Fruit fly (Drosophila melanogaster) whole organism, embryonic: Measurements from ENCODE around the gene CG3587.

ENCODE experiments used
- Abd-B ChIP-seq: fragments of 200-800 bp; sonication (Bioruptor generic); optimal IDR thresholded peaks from 2 replicates; lab custom pipeline; 2018; ENCODE audit warnings: missing biosample characterization, mild to moderate bottlenecking, missing genetic modification characterization, moderate library complexity
- Ada2b ChIP-seq: fragments of 200-800 bp; sonication (Bioruptor generic); IDR thresholded peaks from 2 replicates; pipeline ENCODE4 v1.3.6; 2022; ENCODE audit warnings: missing biosample characterization, missing genetic modification characterization
- Bdp1 ChIP-seq: fragments of 200-800 bp; sonication (Bioruptor generic); optimal IDR thresholded peaks from 3 replicates; lab custom pipeline; 2016; ENCODE audit warnings: missing biosample characterization, missing genetic modification characterization
- Blimp-1 ChIP-seq: fragments of 200-800 bp; sonication (Bioruptor generic); optimal IDR thresholded peaks from 3 replicates; lab custom pipeline; 2018; ENCODE audit warnings: missing biosample characterization, missing genetic modification characterization, mild to moderate bottlenecking, moderate library complexity, missing genetic modification reagents
- BtbVII ChIP-seq: fragments of 200-800 bp; sonication (Bioruptor generic); optimal IDR thresholded peaks from 3 replicates; lab custom pipeline; 2017; ENCODE audit warnings: missing biosample characterization, mild to moderate bottlenecking, missing genetic modification characterization
- CG10274 ChIP-seq: fragments of 200-800 bp; sonication (Bioruptor generic); optimal IDR thresholded peaks from 3 replicates; lab custom pipeline; 2017; ENCODE audit warnings: missing biosample characterization, mild to moderate bottlenecking, missing genetic modification characterization
- CG10565 ChIP-seq: fragments of 200-800 bp; sonication (Bioruptor generic); optimal IDR thresholded peaks from 3 replicates; lab custom pipeline; 2016; ENCODE audit warnings: missing biosample characterization, mild to moderate bottlenecking, missing genetic modification characterization
- CG12299 ChIP-seq: fragments of 200-800 bp; sonication (Bioruptor generic); optimal IDR thresholded peaks from 2 replicates; lab custom pipeline; 2018; ENCODE audit warnings: missing biosample characterization, mild to moderate bottlenecking, missing genetic modification characterization
- CG12769 ChIP-seq: fragments of 200-800 bp; sonication (Bioruptor generic); optimal IDR thresholded peaks from 2 replicates; lab custom pipeline; 2019; ENCODE audit warnings: missing biosample characterization, mild to moderate bottlenecking, missing genetic modification characterization, moderate library complexity
- CG14050 ChIP-seq: fragments of 200-800 bp; sonication (Bioruptor generic); IDR thresholded peaks from 3 replicates; pipeline ENCODE4 v1.3.6; 2022; ENCODE audit warnings: missing biosample characterization, missing genetic modification characterization
- CG17802 ChIP-seq: fragments of 200-800 bp; sonication (Bioruptor generic); optimal IDR thresholded peaks from 2 replicates; lab custom pipeline; 2018; ENCODE audit warnings: missing biosample characterization, mild to moderate bottlenecking, missing genetic modification characterization, moderate library complexity
- CG1832 ChIP-seq: fragments of 200-800 bp; sonication (Bioruptor generic); optimal IDR thresholded peaks from 2 replicates; lab custom pipeline; 2017; ENCODE audit warnings: missing biosample characterization, mild to moderate bottlenecking, missing genetic modification characterization, inconsistent platforms
- CG31365 ChIP-seq: fragments of 200-800 bp; sonication (Bioruptor generic); optimal IDR thresholded peaks from 2 replicates; lab custom pipeline; 2018; ENCODE audit warnings: missing biosample characterization, mild to moderate bottlenecking, missing genetic modification characterization
- CG3163 ChIP-seq: fragments of 200-800 bp; sonication (Bioruptor generic); optimal IDR thresholded peaks from 3 replicates; lab custom pipeline; 2016; ENCODE audit warnings: missing biosample characterization, missing genetic modification characterization
- CG4854 ChIP-seq: fragments of 200-800 bp; sonication (Bioruptor generic); optimal IDR thresholded peaks from 2 replicates; lab custom pipeline; 2016; ENCODE audit warnings: missing biosample characterization, missing genetic modification characterization, inconsistent platforms
- CG8359 ChIP-seq: fragments of 200-800 bp; sonication (Bioruptor generic); optimal IDR thresholded peaks from 2 replicates; lab custom pipeline; 2017; ENCODE audit warnings: missing biosample characterization, mild to moderate bottlenecking, missing genetic modification characterization, borderline replicate concordance
- Deaf1 ChIP-seq: fragments of 200-800 bp; optimal IDR thresholded peaks from 3 replicates; lab custom pipeline; 2019; ENCODE audit warnings: missing biosample characterization, mild to moderate bottlenecking, missing genetic modification characterization, moderate library complexity
- Dll ChIP-seq: fragments of 200-800 bp; sonication (Bioruptor generic); IDR thresholded peaks from 4 replicates; pipeline ENCODE4 v1.3.6; 2022; ENCODE audit warnings: missing biosample characterization, missing genetic modification characterization; ENCODE audit not compliant: partially characterized antibody
- Doc3 ChIP-seq: fragments of 200-800 bp; sonication (Bioruptor generic); IDR thresholded peaks from 3 replicates; pipeline ENCODE4 v1.3.6; 2022; ENCODE audit warnings: missing biosample characterization, missing genetic modification characterization; ENCODE audit not compliant: partially characterized antibody
- Drgx ChIP-seq: fragments of 200-800 bp; sonication (Bioruptor generic); IDR thresholded peaks from 2 replicates; pipeline ENCODE4 v1.3.6; 2022; ENCODE audit warnings: missing biosample characterization, missing genetic modification characterization
- HmgD ChIP-seq: fragments of 200-800 bp; sonication (Bioruptor generic); optimal IDR thresholded peaks from 3 replicates; lab custom pipeline; 2016; ENCODE audit warnings: missing biosample characterization, missing genetic modification characterization
- Myb ChIP-seq: fragments of 200-800 bp; sonication (Bioruptor generic); optimal IDR thresholded peaks from 2 replicates; lab custom pipeline; 2016; ENCODE audit warnings: missing biosample characterization, missing genetic modification characterization
- NC2α ChIP-seq: fragments of 200-800 bp; sonication (Bioruptor generic); optimal IDR thresholded peaks from 2 replicates; lab custom pipeline; 2016; ENCODE audit warnings: missing biosample characterization, missing genetic modification characterization
- Pdp1 ChIP-seq, 2 experiments: fragments of 200-800 bp; sonication (Bioruptor generic); optimal IDR thresholded peaks; 3 replicates each; lab custom pipeline; 2016; ENCODE audit warnings: missing biosample characterization in 2 of 2, missing genetic modification characterization in 2 of 2, mild to moderate bottlenecking in 1 of 2, moderate library complexity in 1 of 2
- Side ChIP-seq: fragments of 200-800 bp; sonication (Bioruptor generic); optimal IDR thresholded peaks from 2 replicates; lab custom pipeline; 2016; ENCODE audit warnings: missing biosample characterization, missing genetic modification characterization
- Sox102F ChIP-seq: fragments of 200-800 bp; sonication (Bioruptor generic); optimal IDR thresholded peaks from 2 replicates; lab custom pipeline; 2018; ENCODE audit warnings: missing biosample characterization, mild to moderate bottlenecking, missing genetic modification characterization, moderate library complexity
- Sry-β ChIP-seq: fragments of 200-800 bp; sonication (Bioruptor generic); optimal IDR thresholded peaks from 2 replicates; lab custom pipeline; 2018; ENCODE audit warnings: missing biosample characterization, mild to moderate bottlenecking, missing genetic modification characterization, moderate library complexity
- ara ChIP-seq: fragments of 200-800 bp; sonication (Bioruptor generic); IDR thresholded peaks from 2 replicates; pipeline ENCODE4 v1.3.6; 2022; ENCODE audit warnings: missing biosample characterization, missing genetic modification characterization
- bsh ChIP-seq, 2 experiments: fragments of 200-800 bp; sonication (Bioruptor generic); optimal IDR thresholded peaks; 2 replicates each; lab custom pipeline; 2017 to 2018; ENCODE audit warnings: mild to moderate bottlenecking in 2 of 2, missing biosample characterization in 2 of 2, missing genetic modification characterization in 2 of 2, moderate library complexity in 1 of 2
- btn ChIP-seq: fragments of 200-800 bp; sonication (Bioruptor generic); optimal IDR thresholded peaks from 2 replicates; lab custom pipeline; 2016; ENCODE audit warnings: missing biosample characterization, missing genetic modification characterization
- corto ChIP-seq: fragments of 200-800 bp; sonication (Bioruptor generic); optimal IDR thresholded peaks from 2 replicates; lab custom pipeline; 2016; ENCODE audit warnings: missing biosample characterization, mild to moderate bottlenecking, missing genetic modification characterization, moderate library complexity
- ems ChIP-seq: fragments of 200-800 bp; sonication (Bioruptor generic); optimal IDR thresholded peaks from 3 replicates; lab custom pipeline; 2016; ENCODE audit warnings: missing biosample characterization, missing genetic modification characterization
- gem ChIP-seq: fragments of 200-800 bp; sonication (Bioruptor generic); optimal IDR thresholded peaks from 2 replicates; lab custom pipeline; 2019; ENCODE audit warnings: missing biosample characterization, mild to moderate bottlenecking, missing genetic modification characterization, moderate library complexity
- hbn ChIP-seq: fragments of 200-800 bp; sonication (Bioruptor generic); IDR thresholded peaks from 2 replicates; pipeline ENCODE4 v1.3.6; 2022; ENCODE audit warnings: missing biosample characterization, missing genetic modification characterization; ENCODE audit not compliant: partially characterized antibody
- nerfin-2 ChIP-seq: fragments of 200-800 bp; sonication (Bioruptor generic); IDR thresholded peaks from 2 replicates; pipeline ENCODE4 v1.3.6; 2022; ENCODE audit warnings: missing biosample characterization, missing genetic modification characterization; ENCODE audit not compliant: partially characterized antibody
- org-1 ChIP-seq: fragments of 200-800 bp; sonication (Bioruptor generic); optimal IDR thresholded peaks from 2 replicates; lab custom pipeline; 2017; ENCODE audit warnings: missing biosample characterization, missing genetic modification characterization
- pros ChIP-seq: fragments of 200-800 bp; sonication (Bioruptor generic); optimal IDR thresholded peaks from 3 replicates; lab custom pipeline; 2019; ENCODE audit warnings: missing biosample characterization, mild to moderate bottlenecking, missing genetic modification characterization, moderate library complexity
- psq ChIP-seq: fragments of 200-800 bp; sonication (Bioruptor generic); optimal IDR thresholded peaks from 2 replicates; lab custom pipeline; 2017; ENCODE audit warnings: missing biosample characterization, missing genetic modification characterization
- sc ChIP-seq, 3 experiments: fragments of >200 bp in 2 of 3; fragments of 200-800 bp in 1 of 3; sonication (Bioruptor generic) in 1 of 3; optimal IDR thresholded peaks; 2 replicates in 2 of 3; 3 replicates in 1 of 3; lab custom pipeline; 2017; ENCODE audit warnings: mild to moderate bottlenecking in 1 of 3, missing biosample characterization in 1 of 3, missing genetic modification characterization in 1 of 3, missing genetic modification reagents in 1 of 3
- shn ChIP-seq: fragments of 200-800 bp; sonication (Bioruptor generic); optimal IDR thresholded peaks from 3 replicates; lab custom pipeline; 2016; ENCODE audit warnings: missing biosample characterization, missing genetic modification characterization
- sqz ChIP-seq: fragments of 200-800 bp; sonication (Bioruptor generic); optimal IDR thresholded peaks from 3 replicates; lab custom pipeline; 2018; ENCODE audit warnings: missing biosample characterization, mild to moderate bottlenecking, missing genetic modification characterization
- tin ChIP-seq: fragments of 200-800 bp; sonication (Bioruptor generic); optimal IDR thresholded peaks from 3 replicates; lab custom pipeline; 2016; ENCODE audit warnings: missing biosample characterization, missing genetic modification characterization
- vvl ChIP-seq: fragments of 200-800 bp; sonication (Bioruptor generic); IDR thresholded peaks from 2 replicates; pipeline ENCODE4 v1.3.6; 2022; ENCODE audit warnings: missing biosample characterization, missing genetic modification characterization
- zen ChIP-seq: fragments of 200-800 bp; sonication (Bioruptor generic); optimal IDR thresholded peaks from 3 replicates; lab custom pipeline; 2018; ENCODE audit warnings: missing biosample characterization, mild to moderate bottlenecking, missing genetic modification characterization, moderate library complexity

CG3587 gene

DNA sequence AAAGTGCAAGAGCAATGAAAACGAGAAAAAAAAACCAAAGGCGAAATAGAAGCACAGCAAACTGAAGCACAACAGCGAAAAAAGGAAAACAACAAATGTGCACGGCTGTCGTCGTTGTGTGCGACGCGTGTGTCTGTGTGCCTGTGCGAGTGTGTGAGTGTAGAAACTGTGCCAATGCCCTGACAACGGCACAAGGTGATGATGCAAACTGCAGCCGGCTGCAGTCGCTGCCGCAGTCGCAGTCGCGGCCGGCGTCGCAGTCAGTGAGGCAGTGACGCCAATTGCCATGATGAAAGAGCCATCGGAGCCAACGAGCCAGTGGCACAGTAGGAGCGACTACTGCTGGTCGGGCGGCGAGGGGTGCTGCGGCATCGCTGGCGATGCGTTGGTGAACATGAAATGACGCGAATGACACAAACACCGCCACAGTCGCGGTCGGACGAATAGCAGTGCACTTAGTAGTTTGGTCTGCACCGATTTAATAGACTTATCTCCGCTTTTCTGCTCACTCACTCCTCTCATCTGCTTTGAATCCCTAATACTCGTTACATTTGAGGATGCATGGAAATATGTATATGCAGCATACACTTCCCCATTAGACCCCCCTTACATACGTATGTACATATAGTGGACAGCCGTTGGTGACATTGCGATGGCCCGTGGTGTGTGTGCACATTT, 28.6 kb downstream of the CG3587 start (continued):
- no peak for TF ChIP-seq sqz
- no peak for TF ChIP-seq CG10274 (GFP tag; lab: Kevin White, UChicago)
- peak; percentile 18; the same call in 1 of the 3 replicates for TF ChIP-seq CG14050 (GFP tag; lab: Robert Waterston, UW)
- no peak for TF ChIP-seq Doc3 (GFP tag; lab: Robert Waterston, UW)
- no peak for TF ChIP-seq nerfin-2 (GFP tag; lab: Robert Waterston, UW)
- TF ChIP-seq CG31365 = peak; percentile 29
- TF ChIP-seq CG4854 (GFP tag; lab: Kevin White, UChicago) = no peak
- TF ChIP-seq gem = peak; percentile 62
- TF ChIP-seq CG3163 (GFP tag; lab: Kevin White, UChicago) = peak; percentile 2
- peak; percentile 31 for TF ChIP-seq Abd-B (GFP tag; lab: Kevin White, UChicago)
- TF ChIP-seq corto (GFP tag; lab: Kevin White, UChicago) = no peak
- peak; percentile 68 for TF ChIP-seq org-1 (GFP tag; lab: Kevin White, UChicago)
- no peak for TF ChIP-seq Sry-β (GFP tag; lab: Kevin White, UChicago)
- TF ChIP-seq HmgD (GFP tag; lab: Kevin White, UChicago) = no peak
- no peak for TF ChIP-seq CG1832 (GFP tag; lab: Kevin White, UChicago)
- TF ChIP-seq Bdp1 = no peak
- TF ChIP-seq Drgx (GFP tag; lab: Robert Waterston, UW) = peak; percentile 91
- TF ChIP-seq Ada2b (GFP tag; lab: Robert Waterston, UW) = no peak
- no peak for TF ChIP-seq Dll (GFP tag; lab: Robert Waterston, UW)
- TF ChIP-seq Myb = no peak
- TF ChIP-seq btn = no peak

DNA sequence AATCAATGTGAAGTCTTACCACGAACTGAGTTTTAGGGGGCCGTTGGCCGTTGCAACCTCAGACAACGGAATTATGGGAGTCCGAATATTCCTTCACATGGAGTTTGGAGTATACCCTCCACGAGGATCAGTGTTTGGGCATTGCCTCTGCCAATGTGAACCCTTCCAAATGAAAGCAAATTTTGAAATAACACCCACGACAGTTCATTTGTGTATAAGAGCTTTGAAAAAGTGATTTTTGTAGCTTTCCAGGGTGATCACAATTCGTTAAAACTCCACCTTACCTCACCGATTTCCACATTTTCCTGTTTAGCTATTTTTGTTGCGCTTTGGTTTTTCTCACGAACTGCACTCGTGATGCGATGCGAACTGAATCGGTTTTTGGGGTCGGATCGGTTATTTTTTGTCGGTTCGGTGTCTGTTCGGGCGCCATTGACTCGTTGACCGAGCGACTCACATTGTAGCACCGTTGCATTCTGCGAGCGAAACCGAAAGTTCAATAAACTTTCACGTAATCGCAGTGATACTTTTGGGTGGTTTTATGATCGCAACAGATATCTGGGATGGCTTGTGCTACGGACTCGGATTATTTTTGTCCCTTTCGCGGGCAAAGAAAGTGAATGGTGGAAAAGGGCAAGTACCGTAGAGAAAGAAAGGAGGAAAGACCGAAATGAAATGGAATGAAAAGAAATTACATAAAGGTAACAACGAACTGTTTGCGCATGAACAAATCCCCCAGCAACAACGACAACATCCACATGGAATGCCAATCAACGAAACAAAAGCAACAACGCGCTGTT, 29.9 kb downstream of the CG3587 start:
- 0 out of 2 replicates have a peak, but pooled peaks have one; percentile 5 for TF ChIP-seq vvl
- TF ChIP-seq BtbVII = no peak
- TF ChIP-seq Deaf1 = peak; percentile 77
- TF ChIP-seq Pdp1 (GFP tag; optimal IDR thresholded peaks at IDR 0.05; lab: Kevin White, UChicago) = peak in 1 of 2 experiments; percentile 70
- no peak for TF ChIP-seq sc (optimal IDR thresholded peaks at IDR 0.05; lab: Kevin White, UChicago)
- TF ChIP-seq sc (GFP tag; optimal IDR thresholded peaks at IDR 0.05; lab: Kevin White, UChicago) = no peak
- TF ChIP-seq ems = no peak
- TF ChIP-seq pros (GFP tag; lab: Kevin White, UChicago) = peak; percentile 18
- TF ChIP-seq hbn (GFP tag; lab: Robert Waterston, UW) = no peak
- TF ChIP-seq CG8359 = no peak
- TF ChIP-seq Blimp-1 (GFP tag; lab: Kevin White, UChicago) = peak; percentile 91
- peak; percentile 66 for TF ChIP-seq Drgx (GFP tag; lab: Robert Waterston, UW)
- TF ChIP-seq, all 482 proteins: peak for 6

DNA sequence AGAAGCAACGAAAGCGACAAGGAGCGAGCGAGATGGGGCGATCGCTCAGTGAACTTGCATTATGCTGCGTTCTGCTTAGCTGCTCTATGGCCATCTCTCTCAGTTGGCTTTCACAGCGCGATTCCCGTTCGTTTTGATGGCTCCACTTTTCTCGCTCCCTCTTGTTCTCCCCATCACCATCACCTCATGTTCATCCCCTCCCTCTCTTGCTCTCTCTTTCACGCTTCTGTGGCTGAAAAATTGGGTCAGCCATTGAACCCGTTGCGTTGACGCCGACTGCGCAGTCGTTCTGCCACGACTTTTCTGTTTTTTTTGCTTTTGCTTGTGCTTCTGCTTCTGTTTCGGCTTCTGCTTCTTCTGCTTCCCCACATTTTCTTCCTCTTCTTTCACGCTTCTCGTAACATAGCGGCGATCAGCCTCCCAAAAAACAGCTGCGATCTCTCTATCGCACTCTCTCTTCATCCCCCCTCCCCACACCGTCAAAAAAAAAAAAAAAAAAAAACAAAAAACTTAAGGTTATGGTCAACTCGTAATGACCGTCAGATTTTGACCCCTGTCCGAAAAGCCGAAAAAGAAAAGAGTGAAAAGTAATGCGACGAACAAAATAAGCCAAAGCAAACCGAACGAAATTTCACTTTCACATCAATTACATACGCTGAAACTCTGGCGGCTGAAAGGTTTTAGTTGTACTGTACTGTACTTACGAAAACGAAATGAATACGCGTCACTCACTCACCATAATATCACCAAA, 30.6 kb downstream of the CG3587 start:
- TF ChIP-seq Side (GFP tag; lab: Kevin White, UChicago) = no peak
- no peak for TF ChIP-seq CG17802 (tag; lab: Kevin White, UChicago)
- no peak for TF ChIP-seq tin (GFP tag; lab: Kevin White, UChicago)
- TF ChIP-seq Sox102F (GFP tag; lab: Kevin White, UChicago) = no peak
- TF ChIP-seq psq = peak; percentile 39
- TF ChIP-seq CG12769 = peak; percentile 61
- no peak for TF ChIP-seq ara (GFP tag; lab: Robert Waterston, UW)
- TF ChIP-seq Blimp-1 (GFP tag; lab: Kevin White, UChicago) = peak; percentile 75
- no peak for TF ChIP-seq bsh (GFP tag; optimal IDR thresholded peaks at IDR 0.05; lab: Kevin White, UChicago)
- TF ChIP-seq Drgx (GFP tag; lab: Robert Waterston, UW) = no peak
- TF ChIP-seq NC2α = no peak
- no peak for TF ChIP-seq shn (GFP tag; lab: Kevin White, UChicago)
- no peak for TF ChIP-seq CG10565 (GFP tag; lab: Kevin White, UChicago)
- TF ChIP-seq zen (tag; lab: Kevin White, UChicago) = no peak
- TF ChIP-seq CG12299 (tag; lab: Kevin White, UChicago) = no peak
